Fruit fly (Drosophila melanogaster): ENCODE measurements around the gene Nepl8.
A peak's percentile ranks its signal among the peaks of the same experiment; 100 is the strongest.

Nepl8 gene

DNA sequence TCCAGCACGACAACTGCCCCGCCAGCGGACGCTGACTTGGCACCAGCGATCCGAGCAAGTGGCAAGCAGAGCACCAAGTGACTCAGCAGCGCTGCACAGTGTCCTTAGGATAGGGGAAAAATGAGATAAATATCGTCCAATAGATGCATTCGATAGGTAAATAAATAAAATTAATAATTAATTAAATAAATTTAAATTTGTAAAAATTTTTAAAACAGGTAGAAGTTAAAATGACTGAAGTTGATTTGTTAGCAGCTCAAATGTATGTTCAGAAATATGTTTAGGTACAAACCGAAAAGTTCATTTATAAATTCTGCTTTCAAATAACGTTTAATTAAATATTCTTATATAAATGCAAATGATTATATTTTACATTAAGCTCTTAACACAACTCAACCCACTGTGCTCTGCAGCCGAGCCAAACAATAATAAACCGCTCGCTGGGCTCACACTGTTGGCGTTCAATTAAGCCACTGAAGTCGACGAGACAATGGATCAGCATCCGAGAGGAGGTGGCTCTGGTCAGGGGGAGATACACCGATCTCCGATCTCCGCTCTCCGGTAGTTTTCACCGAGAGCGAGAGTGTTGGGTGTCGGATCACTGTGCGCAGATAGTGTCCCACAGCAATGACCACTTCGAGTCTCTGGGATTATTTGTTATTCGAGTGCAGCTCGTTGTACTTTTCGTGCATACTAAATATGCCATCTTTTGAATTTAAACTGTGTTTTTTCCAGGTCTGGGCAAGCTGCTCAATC lies 39.3 kb upstream of the Nepl8 start, which contains the start of gene CG5888 (continued):
- TF ChIP-seq oc (tag; optimal IDR thresholded peaks at IDR 0.05) (no peak), CrebB (tag; optimal IDR thresholded peaks at IDR 0.05) (no peak), mam (GFP tag; optimal IDR thresholded peaks at IDR 0.05) (no peak), CG17359 (tag; optimal IDR thresholded peaks at IDR 0.05) (peak; percentile 45), Hey (tag; optimal IDR thresholded peaks at IDR 0.05) (no peak), Max (GFP tag; optimal IDR thresholded peaks at IDR 0.05) (no peak), caup (GFP tag; optimal IDR thresholded peaks at IDR 0.05; ENCODE audit: severe bottlenecking) (peak; percentile 59), salm (tag; optimal IDR thresholded peaks at IDR 0.05) (peak; percentile 51), CG15514 (GFP tag; optimal IDR thresholded peaks at IDR 0.05) (no peak), fru (optimal IDR thresholded peaks at IDR 0.05) (no peak), Hr3 (GFP tag; optimal IDR thresholded peaks at IDR 0.05) (peak; percentile 77), CG18262 (tag; optimal IDR thresholded peaks at IDR 0.05) (peak; percentile 81), dpn (GFP tag; optimal IDR thresholded peaks at IDR 0.05) (peak in 1 of 2 experiments; percentile 62), lov (optimal IDR thresholded peaks at IDR 0.05) (no peak), lov (GFP tag; IDR thresholded peaks at IDR 0.05) (peak; percentile 7; the same call in 1 of the 3 replicates), dm (GFP tag; optimal IDR thresholded peaks at IDR 0.05) (no peak), pros (GFP tag; optimal IDR thresholded peaks at IDR 0.05) (no peak), CG14667 (GFP tag; IDR thresholded peaks at IDR 0.05) (0 out of 2 replicates have a peak, but pooled peaks have one; percentile 47), CG3726 (GFP tag; IDR thresholded peaks at IDR 0.05) (no peak), nau (GFP tag; optimal IDR thresholded peaks at IDR 0.05) (no peak), Ada2b (GFP tag; IDR thresholded peaks at IDR 0.05) (no peak; the same call in 1 of the 2 replicates), az2 (GFP tag; optimal IDR thresholded peaks at IDR 0.05) (peak; percentile 69), CG13296 (GFP tag; optimal IDR thresholded peaks at IDR 0.05) (peak; percentile 36), Fer1 (GFP tag; optimal IDR thresholded peaks at IDR 0.05) (peak; percentile 4), grn (GFP tag; optimal IDR thresholded peaks at IDR 0.05) (no peak), chn (GFP tag; optimal IDR thresholded peaks at IDR 0.05) (no peak), zen (tag; optimal IDR thresholded peaks at IDR 0.05) (peak; percentile 26), CG3847 (GFP tag; IDR thresholded peaks at IDR 0.05) (peak; percentile 65), CG4854 (GFP tag; optimal IDR thresholded peaks at IDR 0.05) (no peak), lbe (GFP tag; optimal IDR thresholded peaks at IDR 0.05) (peak; percentile 16), Drgx (GFP tag; IDR thresholded peaks at IDR 0.05) (peak; percentile 76), CG9215 (GFP tag; IDR thresholded peaks at IDR 0.05) (peak; percentile 35; the same call in 1 of the 2 replicates), ci (GFP tag; IDR thresholded peaks at IDR 0.05) (peak; percentile 67; the same call in 2 of the 3 replicates), Nf-YA (GFP tag; IDR thresholded peaks at IDR 0.05) (0 out of 2 replicates have a peak, but pooled peaks have one; percentile 22), CG7786 (GFP tag; optimal IDR thresholded peaks at IDR 0.05) (no peak), Lpt (GFP tag; optimal IDR thresholded peaks at IDR 0.05) (no peak), Atf-2 (GFP tag; optimal IDR thresholded peaks at IDR 0.05) (no peak), Rx (GFP tag; IDR thresholded peaks at IDR 0.05) (peak; percentile 20; the same call in 1 of the 2 replicates), schlank (tag; optimal IDR thresholded peaks at IDR 0.05) (no peak), CkIIα-i1 (GFP tag; IDR thresholded peaks at IDR 0.05) (no peak), dmrt11E (tag; optimal IDR thresholded peaks at IDR 0.05) (peak; percentile 80), chinmo (GFP tag; IDR thresholded peaks at IDR 0.05; ENCODE audit: partially characterized antibody) (0 out of 4 replicates have a peak, but pooled peaks have one; percentile 52), CG7357 (GFP tag; IDR thresholded peaks at IDR 0.05) (peak; percentile 48; the same call in 2 of the 3 replicates), CG12219 (GFP tag; optimal IDR thresholded peaks at IDR 0.05) (peak; percentile 19), D (optimal IDR thresholded peaks at IDR 0.05) (no peak), D (GFP tag; optimal IDR thresholded peaks at IDR 0.05) (peak; percentile 76), CG18619 (GFP tag; optimal IDR thresholded peaks at IDR 0.05) (peak; percentile 61), CG6791 (GFP tag; IDR thresholded peaks at IDR 0.05; ENCODE audit: partially characterized antibody) (no peak), CG13894 (tag; optimal IDR thresholded peaks at IDR 0.05) (no peak), CG11456 (GFP tag; IDR thresholded peaks at IDR 0.05) (peak; percentile 56; the same call in 1 of the 3 replicates)

Measured in whole organism, embryonic.